Worm (Caenorhabditis elegans): ENCODE measurements around the gene str-150.
A peak's percentile ranks its signal among the peaks of the same experiment; 100 is the strongest.

Gene str-150

DNA sequence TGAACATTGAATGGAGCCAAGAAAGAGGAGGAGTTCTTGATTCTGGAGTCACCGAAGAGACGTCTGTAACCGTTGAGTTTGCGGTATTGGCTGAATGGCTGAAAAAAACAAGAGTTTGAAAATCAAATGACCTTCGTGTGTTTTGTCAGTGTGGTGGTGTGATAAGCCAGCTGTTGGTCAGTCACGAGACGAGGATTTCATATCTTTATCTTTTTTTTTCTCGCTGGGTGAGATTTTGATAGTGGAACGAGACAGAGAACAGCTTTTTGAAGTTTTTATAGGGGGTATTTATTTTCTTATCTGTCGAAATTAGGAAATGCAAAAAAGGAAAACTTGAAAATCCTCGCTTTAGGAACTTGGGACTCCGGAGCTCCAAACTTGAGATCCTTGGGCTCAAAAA lies 11.4 kb downstream of the str-150 start (continued):
- no peak for TF ChIP-seq F37D6.2 (tag; optimal IDR thresholded peaks at IDR 0.05)
- TF ChIP-seq lir-3 (tag; optimal IDR thresholded peaks at IDR 0.05): no peak
- TF ChIP-seq tra-1 (GFP tag; IDR thresholded peaks at IDR 0.05): no peak
- TF ChIP-seq nhr-25 (tag; optimal IDR thresholded peaks at IDR 0.05; ENCODE audit: borderline replicate concordance, insufficient read depth): no peak
- no peak for TF ChIP-seq daf-16 (GFP tag; optimal IDR thresholded peaks at IDR 0.05)
- peak; percentile 33 for TF ChIP-seq daf-16 (tag; optimal IDR thresholded peaks at IDR 0.05)
- no peak for TF ChIP-seq set-16 (GFP tag; IDR thresholded peaks at IDR 0.05)
- no peak for TF ChIP-seq attf-4 (tag; optimal IDR thresholded peaks at IDR 0.05)
- TF ChIP-seq hmg-1.1 (GFP tag; IDR thresholded peaks at IDR 0.05): no peak
- TF ChIP-seq lsy-2 (tag; optimal IDR thresholded peaks at IDR 0.05): peak in 1 of 2 experiments; percentile 11
- TF ChIP-seq egl-43 (GFP tag; IDR thresholded peaks at IDR 0.05): no peak
- no peak for TF ChIP-seq aly-2 (tag; optimal IDR thresholded peaks at IDR 0.05)
- no peak for TF ChIP-seq sdz-12 (GFP tag; optimal IDR thresholded peaks at IDR 0.05)
- TF ChIP-seq dve-1 (tag; optimal IDR thresholded peaks at IDR 0.05; ENCODE audit: insufficient read depth): peak; percentile 32
- no peak for TF ChIP-seq pqm-1 (tag; optimal IDR thresholded peaks at IDR 0.05)
- TF ChIP-seq lin-1 (GFP tag; IDR thresholded peaks at IDR 0.05): no peak
- no peak for TF ChIP-seq nhr-28 (tag; optimal IDR thresholded peaks at IDR 0.05)
- no peak for TF ChIP-seq ztf-7 (tag; optimal IDR thresholded peaks at IDR 0.05)
- TF ChIP-seq mep-1 (tag; optimal IDR thresholded peaks at IDR 0.05): no peak
- no peak for TF ChIP-seq ZK337.2 (GFP tag; IDR thresholded peaks at IDR 0.05)
- TF ChIP-seq lin-29 (GFP tag; IDR thresholded peaks at IDR 0.05): no peak
- TF ChIP-seq hif-1 (tag; optimal IDR thresholded peaks at IDR 0.05): no peak
- TF ChIP-seq saeg-2 (GFP tag; IDR thresholded peaks at IDR 0.05): no peak
- TF ChIP-seq vab-7 (GFP tag; IDR thresholded peaks at IDR 0.05): no peak
- no peak for TF ChIP-seq zip-11 (GFP tag; IDR thresholded peaks at IDR 0.05)
- no peak for TF ChIP-seq spr-1 (tag; optimal IDR thresholded peaks at IDR 0.05)
- no peak for TF ChIP-seq nhr-76 (tag; optimal IDR thresholded peaks at IDR 0.05)
- TF ChIP-seq nhr-111 (GFP tag; optimal IDR thresholded peaks at IDR 0.05): no peak
- TF ChIP-seq ztf-11 (tag; optimal IDR thresholded peaks at IDR 0.05): no peak
- no peak for TF ChIP-seq Y5F2A.4 (GFP tag; optimal IDR thresholded peaks at IDR 0.05)
- TF ChIP-seq lin-15B (tag; optimal IDR thresholded peaks at IDR 0.05): no peak
- peak; percentile 68 for TF ChIP-seq hlh-11 (tag; optimal IDR thresholded peaks at IDR 0.05)

DNA sequence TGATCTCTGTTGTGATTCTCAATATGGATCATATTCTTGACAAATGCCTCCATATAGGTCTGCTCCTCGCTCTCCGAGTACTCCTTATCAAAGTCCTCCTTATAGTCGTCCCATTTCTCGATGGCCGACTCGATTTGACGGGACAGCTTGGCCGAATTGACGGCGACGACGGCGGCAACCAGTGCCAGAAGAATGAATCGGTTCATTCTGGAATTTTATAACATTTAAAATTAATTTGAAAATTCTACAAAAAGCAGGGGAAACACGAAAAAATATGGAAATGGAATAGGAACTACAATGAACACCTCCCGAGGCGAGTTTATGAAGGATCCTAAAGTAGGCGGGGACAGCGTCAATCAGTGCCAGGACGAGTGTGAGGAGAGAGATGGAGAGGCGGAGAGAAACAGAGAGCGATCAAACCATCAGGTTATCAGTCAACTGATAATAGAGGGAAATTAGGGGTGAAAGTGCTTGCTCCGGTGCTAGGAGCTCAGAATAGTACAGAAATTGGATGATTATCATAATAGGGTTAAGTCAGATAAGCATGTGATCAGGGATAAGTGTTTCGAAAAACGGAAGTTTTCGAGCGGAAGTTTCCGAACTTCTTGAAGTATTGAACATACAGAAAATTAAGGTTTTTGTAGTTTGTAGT lies 12.2 kb downstream of the str-150 start, which contains the start of gene cpl-1:
TSS of gene cpl-1 (minus strand) at position 207 of the 652 bp plus-strand sequence.
- TF ChIP-seq gei-8 (GFP tag; optimal IDR thresholded peaks at IDR 0.05): no peak
- TF ChIP-seq mep-1 (tag; optimal IDR thresholded peaks at IDR 0.05): no peak
- no peak for TF ChIP-seq ceh-28 (tag; optimal IDR thresholded peaks at IDR 0.05)
- TF ChIP-seq lin-1 (GFP tag; IDR thresholded peaks at IDR 0.05): peak; percentile 40; the same call in 1 of the 2 replicates
- TF ChIP-seq dmd-6 (GFP tag; IDR thresholded peaks at IDR 0.05): peak; percentile 73
- TF ChIP-seq duxl-1 (tag; optimal IDR thresholded peaks at IDR 0.05; ENCODE audit: poor library complexity): no peak
- no peak for TF ChIP-seq skn-1 (tag; optimal IDR thresholded peaks at IDR 0.05)
- no peak for TF ChIP-seq dpl-1 (GFP tag; optimal IDR thresholded peaks at IDR 0.05)
- no peak for TF ChIP-seq F44E2.7 (GFP tag; IDR thresholded peaks at IDR 0.05)
- peak; percentile 47 for TF ChIP-seq nhr-48 (tag; optimal IDR thresholded peaks at IDR 0.05)
- TF ChIP-seq ZK337.2 (GFP tag; IDR thresholded peaks at IDR 0.05): no peak
- no peak for TF ChIP-seq mxl-3 (GFP tag; optimal IDR thresholded peaks at IDR 0.05)
- TF ChIP-seq spr-1 (tag; optimal IDR thresholded peaks at IDR 0.05): no peak
- TF ChIP-seq mes-2 (tag; optimal IDR thresholded peaks at IDR 0.05; ENCODE audit: poor library complexity, severe bottlenecking): peak; percentile 3
- no peak for TF ChIP-seq ces-1 (GFP tag; optimal IDR thresholded peaks at IDR 0.05)
- peak; percentile 63 for TF ChIP-seq nhr-28 (tag; optimal IDR thresholded peaks at IDR 0.05)
- TF ChIP-seq ama-1 (optimal IDR thresholded peaks at IDR 0.05): peak; percentile 79
- TF ChIP-seq spr-3 (GFP tag; optimal IDR thresholded peaks at IDR 0.05): no peak
- TF ChIP-seq zip-2 (tag; optimal IDR thresholded peaks at IDR 0.05): no peak
- no peak for TF ChIP-seq egl-27 (tag; optimal IDR thresholded peaks at IDR 0.05)
- no peak for TF ChIP-seq ZK546.5 (tag; optimal IDR thresholded peaks at IDR 0.05)
- TF ChIP-seq nhr-77 (tag; optimal IDR thresholded peaks at IDR 0.05): no peak
- TF ChIP-seq hlh-11 (tag; optimal IDR thresholded peaks at IDR 0.05): peak; percentile 74
- peak; percentile 5 for TF ChIP-seq T20F7.1 (GFP tag; optimal IDR thresholded peaks at IDR 0.05)
- TF ChIP-seq nhr-237 (tag; optimal IDR thresholded peaks at IDR 0.05): no peak

Data from whole organism, L4 larva.